Worm (Caenorhabditis elegans) whole organism, young adult: ENCODE measurements around the gene srv-7.

Experiments
- C17E4.6 ChIP-seq: fragments of 200-800 bp; sonication (Bioruptor generic); IDR thresholded peaks from 2 replicates; pipeline ENCODE4 v1.3.6; 2022; ENCODE audit warnings: missing genetic modification reagents, missing genetic modification characterization, missing compliant biosample characterization
- bed-2 ChIP-seq: fragments of 200-800 bp; sonication (Bioruptor generic); IDR thresholded peaks from 2 replicates; pipeline ENCODE4 v1.3.6; 2022; ENCODE audit warnings: missing genetic modification reagents, missing genetic modification characterization, missing compliant biosample characterization
- hmg-20 ChIP-seq: fragments of 200-800 bp; sonication (Bioruptor generic); IDR thresholded peaks from 2 replicates; pipeline ENCODE4 v1.3.6; 2022; ENCODE audit warnings: missing genetic modification reagents, missing genetic modification characterization, missing compliant biosample characterization
- let-607 ChIP-seq, 2 experiments: fragments of 200-800 bp in 1 of 2; sonication (Bioruptor generic) in 1 of 2; sonication (generic microtip) in 1 of 2; optimal IDR thresholded peaks; 2 replicates each; lab custom pipeline; 2016 to 2018; ENCODE audit warnings: mild to moderate bottlenecking in 2 of 2, missing compliant biosample characterization in 2 of 2, missing genetic modification characterization in 2 of 2, moderate library complexity in 2 of 2, missing genotype in 1 of 2
- sea-2 ChIP-seq: fragments of 200-800 bp; sonication (Bioruptor generic); IDR thresholded peaks from 2 replicates; pipeline ENCODE4 v1.3.6; 2022; ENCODE audit warnings: missing genetic modification characterization, missing compliant biosample characterization
- snpc-3.4 ChIP-seq: sonication (generic microtip); optimal IDR thresholded peaks from 2 replicates; lab custom pipeline; 2017; ENCODE audit warnings: missing genetic modification characterization, mild to moderate bottlenecking, missing compliant biosample characterization, antibody characterized with exemption, moderate library complexity, missing genotype, missing genetic modification reagents
- ztf-18 ChIP-seq: sonication (generic microtip); optimal IDR thresholded peaks from 2 replicates; lab custom pipeline; 2016; ENCODE audit warnings: missing genotype, mild to moderate bottlenecking, missing genetic modification characterization, missing compliant biosample characterization

DNA sequence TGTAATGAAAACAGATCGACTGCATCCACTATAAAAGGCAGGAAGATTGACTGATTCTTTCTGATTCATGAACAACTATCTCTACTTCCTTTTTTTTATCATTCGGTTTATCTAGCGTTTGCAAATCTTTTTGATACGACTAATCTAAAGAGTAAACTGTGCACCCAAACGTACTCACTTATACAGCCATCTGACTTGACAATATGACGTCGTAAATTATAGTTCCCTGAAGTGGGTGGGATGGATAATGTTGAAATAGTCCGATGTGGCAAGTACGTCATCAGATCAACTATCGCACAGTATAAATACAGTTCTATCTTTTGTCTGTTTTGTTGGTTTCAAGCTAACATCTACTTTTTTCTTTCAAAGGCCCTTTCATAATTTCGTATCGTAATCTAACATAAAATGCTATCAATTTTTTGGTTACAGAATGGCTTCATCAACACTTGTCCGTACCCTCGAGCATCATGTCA, 797 bp downstream of the srv-7 start, which contains the start of gene T22B7.3:
- TF ChIP-seq C17E4.6 (GFP tag; lab: Robert Waterston, UW) (no peak), bed-2 (GFP tag; lab: Robert Waterston, UW) (no peak), ztf-18 (tag; lab: Kevin White, UChicago) (no peak), sea-2 (GFP tag; lab: Robert Waterston, UW) (no peak), let-607 (tag; optimal IDR thresholded peaks at IDR 0.05; lab: Kevin White, UChicago) (no peak), hmg-20 (no peak), snpc-3.4 (tag; lab: Kevin White, UChicago) (no peak)
